Fruit fly (Drosophila melanogaster): ENCODE measurements around the gene Nna1.

Gene Nna1

DNA sequence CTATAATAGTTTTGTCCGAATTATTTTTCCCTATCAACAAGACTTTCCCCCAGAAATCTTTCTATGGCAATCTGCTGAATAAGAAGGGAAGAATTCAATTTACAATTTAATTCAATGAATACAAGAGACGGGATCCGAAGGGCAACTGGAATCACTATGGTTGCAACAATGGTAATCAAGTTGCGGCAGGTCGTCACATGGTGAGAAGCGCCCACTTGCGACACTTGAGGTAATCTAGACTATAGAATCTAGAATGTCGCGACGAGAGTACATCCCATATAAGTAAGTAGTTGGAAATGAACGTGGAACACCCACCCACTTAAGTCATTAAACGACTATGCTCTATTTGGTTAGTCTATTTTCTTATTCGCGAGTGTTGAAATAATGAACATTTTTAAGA lies 10.2 kb upstream of the Nna1 start:
- TF ChIP-seq Vsx2 (GFP tag; optimal IDR thresholded peaks at IDR 0.05; ENCODE audit: partially characterized antibody) (no peak), OdsH (GFP tag; optimal IDR thresholded peaks at IDR 0.05) (no peak), tai (GFP tag; optimal IDR thresholded peaks at IDR 0.05) (no peak), woc (GFP tag; optimal IDR thresholded peaks at IDR 0.05) (no peak), Hr83 (GFP tag; optimal IDR thresholded peaks at IDR 0.05; ENCODE audit: poor library complexity, severe bottlenecking) (no peak), Mio (GFP tag; optimal IDR thresholded peaks at IDR 0.05) (no peak), Rel (GFP tag; optimal IDR thresholded peaks at IDR 0.05) (no peak), Rel (tag; optimal IDR thresholded peaks at IDR 0.05) (no peak), brk (GFP tag; optimal IDR thresholded peaks at IDR 0.05) (no peak), CG32264 (GFP tag; optimal IDR thresholded peaks at IDR 0.05) (no peak), lola (GFP tag; optimal IDR thresholded peaks at IDR 0.05) (no peak), N (GFP tag; optimal IDR thresholded peaks at IDR 0.05) (no peak)

DNA sequence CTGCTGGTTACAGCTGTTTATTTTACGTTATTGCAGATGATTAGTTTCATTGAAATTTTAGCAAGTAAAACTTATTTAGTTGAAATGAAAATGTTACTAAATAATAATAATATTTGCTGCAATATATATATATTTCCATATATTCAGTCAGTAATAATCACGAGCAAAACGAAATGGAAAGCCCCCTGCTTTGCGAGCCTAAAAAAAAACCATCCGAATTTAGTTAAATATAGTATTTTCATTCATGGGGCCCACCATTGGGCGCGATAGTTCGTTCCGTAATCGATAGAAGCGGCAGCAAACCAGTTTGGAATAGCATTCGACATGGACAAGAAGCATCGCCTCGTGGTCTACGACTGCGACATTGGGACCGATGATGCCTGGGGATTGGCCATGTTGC lies 9.4 kb upstream of the Nna1 start, which contains the start of gene CG11158:
Gene CG11158 (plus strand): TSS at position 301 of the 400 bp plus-strand sequence.
- TF ChIP-seq usp (GFP tag; optimal IDR thresholded peaks at IDR 0.05) (no peak), tai (GFP tag; optimal IDR thresholded peaks at IDR 0.05) (no peak), ey (GFP tag; optimal IDR thresholded peaks at IDR 0.05) (no peak), Hr83 (GFP tag; optimal IDR thresholded peaks at IDR 0.05; ENCODE audit: poor library complexity, severe bottlenecking) (no peak), CrebA (GFP tag; optimal IDR thresholded peaks at IDR 0.05; ENCODE audit: borderline replicate concordance) (no peak), h (GFP tag; optimal IDR thresholded peaks at IDR 0.05) (no peak), Sp1 (GFP tag; optimal IDR thresholded peaks at IDR 0.05) (no peak), OdsH (GFP tag; optimal IDR thresholded peaks at IDR 0.05) (no peak), dl (GFP tag; optimal IDR thresholded peaks at IDR 0.05; ENCODE audit: insufficient read depth in 1 of 2, partially characterized antibody in 2 of 2) (no peak), CG9705 (GFP tag; optimal IDR thresholded peaks at IDR 0.05) (no peak), dmrt93B (GFP tag; optimal IDR thresholded peaks at IDR 0.05) (no peak), Vsx2 (GFP tag; optimal IDR thresholded peaks at IDR 0.05; ENCODE audit: partially characterized antibody) (no peak), rgr (GFP tag; optimal IDR thresholded peaks at IDR 0.05) (no peak), Mio (GFP tag; optimal IDR thresholded peaks at IDR 0.05) (no peak), Hr78 (GFP tag; optimal IDR thresholded peaks at IDR 0.05) (no peak), Dif (GFP tag; optimal IDR thresholded peaks at IDR 0.05; ENCODE audit: partially characterized antibody) (no peak), Myc (optimal IDR thresholded peaks at IDR 0.05) (no peak), dsf (GFP tag; optimal IDR thresholded peaks at IDR 0.05; ENCODE audit: borderline replicate concordance) (no peak), Rel (GFP tag; optimal IDR thresholded peaks at IDR 0.05) (no peak), Rel (tag; optimal IDR thresholded peaks at IDR 0.05) (no peak), jim (GFP tag; optimal IDR thresholded peaks at IDR 0.05) (no peak)

- TF ChIP-seq dl (GFP tag; optimal IDR thresholded peaks at IDR 0.05; ENCODE audit: insufficient read depth in 1 of 2, partially characterized antibody in 2 of 2) = no peak
- no peak for TF ChIP-seq Abd-B (GFP tag; optimal IDR thresholded peaks at IDR 0.05)
- TF ChIP-seq rgr (GFP tag; optimal IDR thresholded peaks at IDR 0.05) = peak; percentile 10
Observed at dm6 chrX:13698717-13699427, 6.8 kb downstream of the Nna1 start.

DNA sequence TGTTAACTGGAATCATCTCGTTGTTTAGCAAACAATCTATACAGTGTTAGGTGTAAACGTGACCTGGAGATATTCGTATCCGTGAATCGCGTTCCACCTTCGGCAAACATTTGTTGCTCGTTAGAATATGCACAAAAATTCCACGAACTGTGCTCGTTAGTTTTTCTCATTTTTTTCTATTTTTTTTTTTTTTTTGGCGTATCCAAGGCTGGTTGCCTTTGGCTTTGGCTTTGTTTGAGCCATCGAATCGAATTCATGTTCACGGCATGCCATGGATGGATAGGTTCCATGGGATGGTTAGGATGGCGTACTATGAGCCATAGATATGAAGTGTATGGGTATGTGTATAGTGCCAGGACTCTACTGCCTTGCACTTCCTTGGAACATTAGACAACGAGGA lies 7.6 kb downstream of the Nna1 start:
- no peak for TF ChIP-seq dmrt93B (GFP tag; optimal IDR thresholded peaks at IDR 0.05)
- no peak for TF ChIP-seq foxo (GFP tag; optimal IDR thresholded peaks at IDR 0.05)
- TF ChIP-seq CrebA (GFP tag; optimal IDR thresholded peaks at IDR 0.05; ENCODE audit: borderline replicate concordance) = no peak
- no peak for TF ChIP-seq pan (optimal IDR thresholded peaks at IDR 0.05)
- no peak for TF ChIP-seq Vsx2 (GFP tag; optimal IDR thresholded peaks at IDR 0.05; ENCODE audit: partially characterized antibody)
- no peak for TF ChIP-seq sv (GFP tag; optimal IDR thresholded peaks at IDR 0.05)
- TF ChIP-seq jim (GFP tag; optimal IDR thresholded peaks at IDR 0.05) = no peak
- TF ChIP-seq br (GFP tag; optimal IDR thresholded peaks at IDR 0.05) = no peak
- TF ChIP-seq Dif (GFP tag; optimal IDR thresholded peaks at IDR 0.05; ENCODE audit: partially characterized antibody) = no peak
- TF ChIP-seq ey (GFP tag; optimal IDR thresholded peaks at IDR 0.05) = no peak
- TF ChIP-seq Jra (GFP tag; optimal IDR thresholded peaks at IDR 0.05) = no peak
- TF ChIP-seq h (GFP tag; optimal IDR thresholded peaks at IDR 0.05) = no peak
